Worm (Caenorhabditis elegans): ENCODE measurements around the gene srh-46.

ce11 chrV:11272848-11273247, 29.8 kb downstream of the srh-46 start, which contains the start of gene clec-223:
- TF ChIP-seq med-1 (GFP tag; optimal IDR thresholded peaks at IDR 0.05; ENCODE audit: insufficient read depth), result no peak
- no peak for TF ChIP-seq flt-1 (GFP tag; IDR thresholded peaks at IDR 0.05)
- no peak for TF ChIP-seq tab-1 (GFP tag; IDR thresholded peaks at IDR 0.05)
- TF ChIP-seq ref-1 (GFP tag; conservative IDR thresholded peaks at IDR 0.05), result no peak
- no peak for TF ChIP-seq T22C8.4 (GFP tag; IDR thresholded peaks at IDR 0.05)
- no peak for TF ChIP-seq klf-2 (GFP tag; conservative IDR thresholded peaks at IDR 0.05)
